Worm (Caenorhabditis elegans): ENCODE results near the gene T24A6.1.

The T24A6.1 gene

DNA sequence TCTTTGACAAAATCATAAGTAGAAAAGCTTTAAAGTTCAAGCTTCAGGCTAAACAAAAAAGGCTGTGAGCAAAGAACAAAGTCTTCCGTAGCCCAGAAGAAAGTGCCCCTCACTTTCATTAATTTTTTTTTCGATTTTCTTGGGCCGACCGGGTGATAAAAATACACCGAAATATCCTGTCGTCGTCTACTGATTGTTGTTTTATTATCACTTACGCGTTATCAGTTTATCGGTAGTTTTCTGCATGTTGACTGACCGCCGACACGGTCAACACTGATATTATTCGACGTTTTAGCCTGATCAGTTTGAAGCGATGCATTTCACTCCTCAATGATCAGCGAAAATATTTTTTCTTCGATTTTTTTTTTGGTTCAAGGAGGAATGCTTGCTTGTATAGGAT, 21.5 kb downstream of the T24A6.1 start:
- no peak for TF ChIP-seq nhr-28 (tag; optimal IDR thresholded peaks at IDR 0.05)
- TF ChIP-seq mab-5 (tag; optimal IDR thresholded peaks at IDR 0.05), result no peak
- TF ChIP-seq zip-8 (tag; optimal IDR thresholded peaks at IDR 0.05), result no peak
- TF ChIP-seq sem-2 (GFP tag; optimal IDR thresholded peaks at IDR 0.05), result no peak
- no peak for TF ChIP-seq nhr-12 (tag; optimal IDR thresholded peaks at IDR 0.05)
- no peak for TF ChIP-seq lin-32 (GFP tag; optimal IDR thresholded peaks at IDR 0.05)
- TF ChIP-seq mls-2 (tag; optimal IDR thresholded peaks at IDR 0.05), result no peak
- no peak for TF ChIP-seq tbx-8 (GFP tag; optimal IDR thresholded peaks at IDR 0.05)
- TF ChIP-seq drap-1 (GFP tag; optimal IDR thresholded peaks at IDR 0.05), result no peak
- TF ChIP-seq ham-2 (GFP tag; optimal IDR thresholded peaks at IDR 0.05), result no peak
- TF ChIP-seq unc-120 (tag; optimal IDR thresholded peaks at IDR 0.05; ENCODE audit: poor library complexity, severe bottlenecking), result no peak
- TF ChIP-seq bed-3 (GFP tag; optimal IDR thresholded peaks at IDR 0.05), result no peak
- TF ChIP-seq snpc-4 (tag; optimal IDR thresholded peaks at IDR 0.05), result no peak
- TF ChIP-seq elt-3 (tag; optimal IDR thresholded peaks at IDR 0.05), result no peak
- no peak for TF ChIP-seq cnd-1 (tag; optimal IDR thresholded peaks at IDR 0.05)
- TF ChIP-seq sptf-1 (tag; optimal IDR thresholded peaks at IDR 0.05), result no peak
- no peak for TF ChIP-seq blmp-1 (tag; optimal IDR thresholded peaks at IDR 0.05)
- TF ChIP-seq unc-62 (GFP tag; optimal IDR thresholded peaks at IDR 0.05), result no peak
- TF ChIP-seq ceh-83 (GFP tag; optimal IDR thresholded peaks at IDR 0.05), result no peak

DNA sequence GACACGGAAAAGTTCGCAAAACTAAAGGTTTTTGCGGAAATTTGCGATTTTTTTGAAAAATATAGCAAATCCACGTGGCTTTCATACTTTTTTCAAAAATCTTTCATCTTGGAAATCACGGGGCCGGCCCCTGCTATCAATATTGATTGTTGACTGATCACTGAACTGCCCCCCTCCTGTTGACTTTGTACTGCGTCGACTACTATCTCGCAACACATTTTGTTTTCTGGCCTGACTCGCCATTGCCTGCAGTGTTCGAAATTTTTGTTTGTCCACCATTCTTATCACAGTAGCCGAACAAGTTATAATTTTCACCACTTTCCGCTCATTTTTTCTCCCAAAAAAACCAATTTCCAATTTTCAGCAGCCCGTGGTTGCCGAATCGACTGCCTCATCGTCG, 22.2 kb downstream of the T24A6.1 start:
- TF ChIP-seq flh-1 (GFP tag; optimal IDR thresholded peaks at IDR 0.05) (no peak), sptf-1 (tag; optimal IDR thresholded peaks at IDR 0.05) (no peak), nhr-28 (tag; optimal IDR thresholded peaks at IDR 0.05) (no peak), tbx-8 (GFP tag; optimal IDR thresholded peaks at IDR 0.05) (no peak), ceh-39 (tag; optimal IDR thresholded peaks at IDR 0.05) (no peak), zip-8 (tag; optimal IDR thresholded peaks at IDR 0.05) (no peak), lsy-2 (tag; optimal IDR thresholded peaks at IDR 0.05) (no peak), unc-39 (tag; optimal IDR thresholded peaks at IDR 0.05) (no peak), nhr-237 (tag; optimal IDR thresholded peaks at IDR 0.05) (no peak), mab-5 (tag; optimal IDR thresholded peaks at IDR 0.05) (no peak), blmp-1 (tag; optimal IDR thresholded peaks at IDR 0.05) (no peak), drap-1 (GFP tag; optimal IDR thresholded peaks at IDR 0.05) (no peak), ham-2 (GFP tag; optimal IDR thresholded peaks at IDR 0.05) (no peak), ztf-11 (tag; optimal IDR thresholded peaks at IDR 0.05) (no peak), bed-3 (GFP tag; optimal IDR thresholded peaks at IDR 0.05) (no peak), M03D4.4 (tag; optimal IDR thresholded peaks at IDR 0.05) (no peak), ceh-83 (GFP tag; optimal IDR thresholded peaks at IDR 0.05) (no peak)

DNA sequence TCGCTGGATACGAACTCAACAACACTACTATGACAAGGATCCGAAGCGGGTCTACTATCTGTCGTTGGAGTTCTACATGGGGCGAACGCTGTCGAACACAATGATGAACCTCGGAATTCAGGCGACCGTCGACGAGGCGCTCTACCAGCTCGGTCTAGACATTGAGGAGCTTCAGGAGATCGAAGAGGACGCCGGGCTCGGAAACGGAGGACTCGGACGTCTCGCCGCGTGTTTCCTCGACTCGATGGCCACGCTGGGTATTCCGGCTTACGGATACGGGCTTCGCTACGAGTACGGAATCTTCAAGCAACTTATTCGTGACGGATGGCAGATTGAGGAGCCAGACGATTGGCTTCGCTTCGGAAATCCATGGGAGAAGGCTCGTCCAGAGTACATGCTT, 22.8 kb downstream of the T24A6.1 start:
- TF ChIP-seq ceh-43 (GFP tag; optimal IDR thresholded peaks at IDR 0.05), result no peak
- TF ChIP-seq mls-2 (tag; optimal IDR thresholded peaks at IDR 0.05), result no peak
- TF ChIP-seq flh-1 (GFP tag; optimal IDR thresholded peaks at IDR 0.05), result no peak
- no peak for TF ChIP-seq elt-3 (tag; optimal IDR thresholded peaks at IDR 0.05)
- no peak for TF ChIP-seq lin-13 (tag; optimal IDR thresholded peaks at IDR 0.05)
- no peak for TF ChIP-seq ham-2 (GFP tag; optimal IDR thresholded peaks at IDR 0.05)
- no peak for TF ChIP-seq nhr-2 (tag; optimal IDR thresholded peaks at IDR 0.05)
- TF ChIP-seq hlh-1 (tag; optimal IDR thresholded peaks at IDR 0.05), result no peak
- TF ChIP-seq unc-62 (GFP tag; optimal IDR thresholded peaks at IDR 0.05), result no peak
- no peak for TF ChIP-seq unc-39 (tag; optimal IDR thresholded peaks at IDR 0.05)
- no peak for TF ChIP-seq nhr-12 (tag; optimal IDR thresholded peaks at IDR 0.05)
- TF ChIP-seq cnd-1 (tag; optimal IDR thresholded peaks at IDR 0.05), result no peak
- TF ChIP-seq blmp-1 (tag; optimal IDR thresholded peaks at IDR 0.05), result no peak
- no peak for TF ChIP-seq zip-8 (tag; optimal IDR thresholded peaks at IDR 0.05)
- no peak for TF ChIP-seq bed-3 (GFP tag; optimal IDR thresholded peaks at IDR 0.05)
- TF ChIP-seq drap-1 (GFP tag; optimal IDR thresholded peaks at IDR 0.05), result no peak
- no peak for TF ChIP-seq tbx-8 (GFP tag; optimal IDR thresholded peaks at IDR 0.05)
- no peak for TF ChIP-seq ceh-39 (tag; optimal IDR thresholded peaks at IDR 0.05)
- no peak for TF ChIP-seq ces-1 (GFP tag; optimal IDR thresholded peaks at IDR 0.05)

DNA sequence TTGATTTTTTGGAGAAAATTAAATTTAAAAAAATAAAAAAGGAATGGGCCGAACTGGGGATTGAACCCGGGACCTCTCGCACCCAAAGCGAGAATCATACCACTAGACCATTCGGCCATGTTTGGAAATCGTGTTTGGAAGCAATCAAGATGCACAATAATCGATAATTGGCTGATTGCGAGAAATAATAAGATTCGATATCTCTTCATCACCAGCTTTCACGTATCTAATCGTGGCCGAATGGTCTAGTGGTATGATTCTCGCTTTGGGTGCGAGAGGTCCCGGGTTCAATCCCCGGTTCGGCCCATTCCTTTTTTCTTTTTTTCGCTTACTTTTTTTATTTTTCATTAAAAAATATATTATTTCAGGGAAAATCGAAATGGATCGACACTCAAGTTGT, 23.2 kb downstream of the T24A6.1 start:
- TF ChIP-seq bed-3 (GFP tag; optimal IDR thresholded peaks at IDR 0.05) (no peak), elt-3 (tag; optimal IDR thresholded peaks at IDR 0.05) (no peak)

DNA sequence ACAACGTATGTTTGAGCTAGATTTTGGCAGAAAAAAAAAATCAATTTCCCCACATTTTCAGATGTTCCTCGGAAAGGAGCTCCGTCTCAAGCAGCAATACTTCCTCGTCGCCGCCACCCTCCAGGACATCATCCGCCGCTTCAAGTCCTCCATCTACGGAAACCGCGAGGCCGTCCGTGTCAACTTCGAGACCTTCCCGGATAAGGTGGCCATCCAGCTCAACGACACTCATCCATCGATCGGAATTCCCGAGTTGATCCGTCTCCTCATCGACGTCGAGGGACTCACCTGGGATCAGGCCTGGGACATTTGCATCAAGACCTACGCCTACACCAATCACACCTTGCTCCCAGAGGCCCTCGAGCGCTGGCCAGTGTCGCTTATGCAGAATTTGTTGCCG, 23.8 kb downstream of the T24A6.1 start:
- TF ChIP-seq ces-1 (GFP tag; optimal IDR thresholded peaks at IDR 0.05) (no peak), sptf-1 (tag; optimal IDR thresholded peaks at IDR 0.05) (no peak), cnd-1 (tag; optimal IDR thresholded peaks at IDR 0.05) (no peak), ztf-11 (tag; optimal IDR thresholded peaks at IDR 0.05) (no peak), mls-2 (tag; optimal IDR thresholded peaks at IDR 0.05) (no peak)

Data from whole organism, mixed stage, embryonic.